Fruit fly (Drosophila melanogaster): Measurements from ENCODE around the gene Kul.

Kul gene

dm6 chr3R:29690539-29690852 is 35.1 kb upstream of the Kul start (continued):
- no peak for TF ChIP-seq Hmx (GFP tag; optimal IDR thresholded peaks at IDR 0.05)
- TF ChIP-seq CG9797 (GFP tag; optimal IDR thresholded peaks at IDR 0.05): no peak
- no peak for TF ChIP-seq grn (GFP tag; optimal IDR thresholded peaks at IDR 0.05)
- peak; percentile 5 for TF ChIP-seq CG2875 (GFP tag; optimal IDR thresholded peaks at IDR 0.05)
- no peak for TF ChIP-seq al (GFP tag; IDR thresholded peaks at IDR 0.05)
- TF ChIP-seq ab (GFP tag; optimal IDR thresholded peaks at IDR 0.05): no peak
- TF ChIP-seq Aef1 (GFP tag; IDR thresholded peaks at IDR 0.05): peak; percentile 29; the same call in 1 of the 3 replicates
- TF ChIP-seq CG11560 (tag; IDR thresholded peaks at IDR 0.05): no peak
- TF ChIP-seq nom (GFP tag; optimal IDR thresholded peaks at IDR 0.05): no peak
- no peak for TF ChIP-seq unc-4 (GFP tag; IDR thresholded peaks at IDR 0.05; ENCODE audit: partially characterized antibody)
- peak; percentile 4 for TF ChIP-seq CG12942 (GFP tag; optimal IDR thresholded peaks at IDR 0.05)
- no peak for TF ChIP-seq CG2889 (GFP tag; IDR thresholded peaks at IDR 0.05)
- no peak for TF ChIP-seq Gsc (GFP tag; IDR thresholded peaks at IDR 0.05)
- TF ChIP-seq Dref (GFP tag; IDR thresholded peaks at IDR 0.05): no peak
- peak; percentile 36 for TF ChIP-seq Spps (tag; optimal IDR thresholded peaks at IDR 0.05)
- no peak for TF ChIP-seq Sin3A (optimal IDR thresholded peaks at IDR 0.05)
- TF ChIP-seq dati (GFP tag; IDR thresholded peaks at IDR 0.05): no peak
- TF ChIP-seq ATbp (GFP tag; optimal IDR thresholded peaks at IDR 0.05): peak; percentile 33
- no peak for TF ChIP-seq CG17912 (GFP tag; optimal IDR thresholded peaks at IDR 0.05)
- peak; percentile 32 for TF ChIP-seq tap (tag; optimal IDR thresholded peaks at IDR 0.05)
- TF ChIP-seq hkb (optimal IDR thresholded peaks at IDR 0.05): no peak
- peak; percentile 61 for TF ChIP-seq hkb (GFP tag; IDR thresholded peaks at IDR 0.05)
- no peak for TF ChIP-seq CG6683 (GFP tag; optimal IDR thresholded peaks at IDR 0.05)
- no peak for TF ChIP-seq CG42726 (GFP tag; IDR thresholded peaks at IDR 0.05; ENCODE audit: partially characterized antibody)
- no peak for TF ChIP-seq Elba2 (GFP tag; optimal IDR thresholded peaks at IDR 0.05)
- TF ChIP-seq slp2 (GFP tag; optimal IDR thresholded peaks at IDR 0.05): peak; percentile 11
- TF ChIP-seq Ravus (GFP tag; IDR thresholded peaks at IDR 0.05): no peak
- TF ChIP-seq bowl (GFP tag; IDR thresholded peaks at IDR 0.05): no peak
- no peak for TF ChIP-seq CG12155 (GFP tag; optimal IDR thresholded peaks at IDR 0.05)
- TF ChIP-seq chn (GFP tag; optimal IDR thresholded peaks at IDR 0.05): peak; percentile 12
- TF ChIP-seq CG1792 (GFP tag; optimal IDR thresholded peaks at IDR 0.05): no peak
- TF ChIP-seq CG16815 (GFP tag; optimal IDR thresholded peaks at IDR 0.05): no peak
- TF ChIP-seq org-1 (GFP tag; optimal IDR thresholded peaks at IDR 0.05): no peak
- TF ChIP-seq CG6254 (GFP tag; optimal IDR thresholded peaks at IDR 0.05): no peak
- no peak for TF ChIP-seq jing (GFP tag; optimal IDR thresholded peaks at IDR 0.05)
- TF ChIP-seq Atf3 (GFP tag; optimal IDR thresholded peaks at IDR 0.05): no peak
- TF ChIP-seq Awh (GFP tag; IDR thresholded peaks at IDR 0.05): no peak
- TF ChIP-seq CG11398 (GFP tag; optimal IDR thresholded peaks at IDR 0.05): no peak
- no peak for TF ChIP-seq ara (GFP tag; IDR thresholded peaks at IDR 0.05)
- peak in 1 of 2 experiments; percentile 12 for TF ChIP-seq Eip74EF (GFP tag; optimal IDR thresholded peaks at IDR 0.05)
- TF ChIP-seq CG17385 (GFP tag; optimal IDR thresholded peaks at IDR 0.05): no peak
- TF ChIP-seq ranshi (GFP tag; IDR thresholded peaks at IDR 0.05): 0 out of 2 replicates have a peak, but pooled peaks have one; percentile 34
- no peak for TF ChIP-seq zen (tag; optimal IDR thresholded peaks at IDR 0.05)
- TF ChIP-seq CG1602 (GFP tag; optimal IDR thresholded peaks at IDR 0.05): peak; percentile 26
- TF ChIP-seq CG7745 (tag; optimal IDR thresholded peaks at IDR 0.05): no peak
- TF ChIP-seq ems (GFP tag; optimal IDR thresholded peaks at IDR 0.05): no peak
- no peak for TF ChIP-seq CG3281 (GFP tag; optimal IDR thresholded peaks at IDR 0.05)
- TF ChIP-seq CG34224 (GFP tag; IDR thresholded peaks at IDR 0.05; ENCODE audit: partially characterized antibody): no peak
- no peak for TF ChIP-seq cad (GFP tag; optimal IDR thresholded peaks at IDR 0.05)
- TF ChIP-seq Usf (GFP tag; optimal IDR thresholded peaks at IDR 0.05): no peak
- TF ChIP-seq ERR (GFP tag; optimal IDR thresholded peaks at IDR 0.05): no peak
- TF ChIP-seq bigmax (GFP tag; optimal IDR thresholded peaks at IDR 0.05): no peak
- TF ChIP-seq zfh2 (GFP tag; optimal IDR thresholded peaks at IDR 0.05): no peak

Data from whole organism, embryonic.